Worm (Caenorhabditis elegans) whole organism, L4/young adult: ENCODE results near the gene pgl-2.

Experiments used
- W03F9.2 ChIP-seq: fragments of 150-350 bp; optimal IDR thresholded peaks from 2 replicates; lab custom pipeline; 2014; ENCODE audit warnings: missing biosample characterization, missing genetic modification characterization
- dao-5 ChIP-seq: sonication (generic microtip); optimal IDR thresholded peaks from 2 replicates; lab custom pipeline; 2016; ENCODE audit warnings: missing genotype, missing genetic modification characterization, moderate library complexity, missing compliant biosample characterization
- him-1 ChIP-seq: sonication (generic microtip); optimal IDR thresholded peaks from 2 replicates; lab custom pipeline; 2016; ENCODE audit warnings: missing genotype, missing genetic modification reagents, missing genetic modification characterization, missing compliant biosample characterization

- no peak for TF ChIP-seq dao-5 (tag; lab: Kevin White, UChicago)
- TF ChIP-seq him-1 (tag; lab: Kevin White, UChicago), result no peak
- TF ChIP-seq W03F9.2, result no peak
Observed at ce11 chrIII:8712968-8713367, 37.7 kb upstream of the pgl-2 start.
